Fruit fly (Drosophila melanogaster): Measurements from ENCODE around the gene ND-23.

DNA sequence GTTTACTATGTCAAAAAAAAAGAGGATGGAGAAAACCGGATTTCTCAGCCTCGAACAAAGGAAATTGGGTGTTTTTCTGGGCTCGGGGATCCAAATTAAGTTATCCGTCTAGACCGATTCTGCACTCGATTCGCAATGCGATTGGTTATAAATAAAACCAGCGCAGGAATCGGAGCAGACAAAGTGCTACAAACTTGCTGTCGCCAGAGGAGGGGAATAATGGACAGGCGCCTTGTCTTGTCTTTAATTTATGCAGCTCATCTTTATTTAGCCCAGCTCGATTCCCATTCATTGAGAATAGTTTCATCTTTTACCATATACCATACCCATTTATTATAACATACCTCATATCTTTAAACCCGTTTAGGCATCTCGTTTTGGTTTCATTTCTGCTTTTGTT, 32.2 kb downstream of the ND-23 start:
- TF ChIP-seq Dif (GFP tag; optimal IDR thresholded peaks at IDR 0.05; ENCODE audit: partially characterized antibody) (no peak), dl (GFP tag; optimal IDR thresholded peaks at IDR 0.05; ENCODE audit: insufficient read depth in 1 of 2, partially characterized antibody in 2 of 2) (no peak), CG9705 (GFP tag; optimal IDR thresholded peaks at IDR 0.05) (no peak), jim (GFP tag; optimal IDR thresholded peaks at IDR 0.05) (no peak), h (GFP tag; optimal IDR thresholded peaks at IDR 0.05) (no peak), dsf (GFP tag; optimal IDR thresholded peaks at IDR 0.05; ENCODE audit: borderline replicate concordance) (no peak), Hr78 (GFP tag; optimal IDR thresholded peaks at IDR 0.05) (no peak), fru (GFP tag; optimal IDR thresholded peaks at IDR 0.05) (no peak), Vsx2 (GFP tag; optimal IDR thresholded peaks at IDR 0.05; ENCODE audit: partially characterized antibody) (no peak), usp (GFP tag; optimal IDR thresholded peaks at IDR 0.05) (no peak), Sp1 (GFP tag; optimal IDR thresholded peaks at IDR 0.05) (no peak), psq (GFP tag; optimal IDR thresholded peaks at IDR 0.05) (no peak), dmrt93B (GFP tag; optimal IDR thresholded peaks at IDR 0.05) (no peak)
